Worm (Caenorhabditis elegans) whole organism, L3 larva: ENCODE results near the gene faah-1.

Source experiments
- R02D3.7 ChIP-seq: fragments of 150-350 bp; optimal IDR thresholded peaks from 2 replicates; lab custom pipeline; 2014; ENCODE audit warnings: missing biosample characterization, missing genetic modification characterization
- ZK546.5 ChIP-seq: sonication (generic microtip); optimal IDR thresholded peaks from 2 replicates; lab custom pipeline; 2017; ENCODE audit warnings: missing biosample characterization, missing genetic modification characterization
- aly-2 ChIP-seq: fragments of 150-350 bp; optimal IDR thresholded peaks from 2 replicates; lab custom pipeline; 2014; ENCODE audit warnings: missing biosample characterization, missing genetic modification characterization
- ama-1 ChIP-seq: fragments of 150-350 bp; optimal IDR thresholded peaks from 2 replicates; lab custom pipeline; 2018
- ceh-16 ChIP-seq: sonication (generic microtip); optimal IDR thresholded peaks from 2 replicates; lab custom pipeline; 2017; ENCODE audit warnings: missing biosample characterization, missing genetic modification characterization
- ceh-28 ChIP-seq: fragments of 150-350 bp; optimal IDR thresholded peaks from 2 replicates; lab custom pipeline; 2014; ENCODE audit warnings: missing biosample characterization, missing genetic modification reagents, missing genetic modification characterization
- ceh-82 ChIP-seq: fragments of 150-350 bp; optimal IDR thresholded peaks from 2 replicates; lab custom pipeline; 2014; ENCODE audit warnings: missing biosample characterization, missing genetic modification characterization
- ceh-9 ChIP-seq: sonication (generic microtip); optimal IDR thresholded peaks from 2 replicates; lab custom pipeline; 2018; ENCODE audit warnings: missing biosample characterization, missing genetic modification characterization
- egl-27 ChIP-seq: sonication (generic microtip); optimal IDR thresholded peaks from 4 replicates; lab custom pipeline; 2017; ENCODE audit warnings: missing biosample characterization, missing genetic modification reagents, missing genetic modification characterization
- elt-1 ChIP-seq: fragments of 150-350 bp; optimal IDR thresholded peaks from 2 replicates; lab custom pipeline; 2014; ENCODE audit warnings: missing biosample characterization, missing genetic modification characterization
- elt-3 ChIP-seq, 3 experiments: fragments of 150-350 bp in 1 of 3; sonication (generic microtip) in 2 of 3; optimal IDR thresholded peaks; 2 replicates in 2 of 3; 4 replicates in 1 of 3; lab custom pipeline; 2014 to 2017; ENCODE audit warnings: missing biosample characterization in 3 of 3, missing genetic modification characterization in 3 of 3
- eor-1 ChIP-seq, 2 experiments: fragments of 150-350 bp; optimal IDR thresholded peaks; 2 replicates each; lab custom pipeline; 2014 to 2018; ENCODE audit warnings: missing biosample characterization in 2 of 2, missing genetic modification characterization in 2 of 2
- fkh-10 ChIP-seq: sonication (generic microtip); optimal IDR thresholded peaks from 2 replicates; lab custom pipeline; 2017; ENCODE audit warnings: missing biosample characterization, missing genetic modification reagents, missing genetic modification characterization
- fkh-2 ChIP-seq: fragments of 150-350 bp; optimal IDR thresholded peaks from 2 replicates; lab custom pipeline; 2014; ENCODE audit warnings: missing biosample characterization, missing genetic modification reagents, missing genetic modification characterization
- fos-1 ChIP-seq: fragments of 150-350 bp; optimal IDR thresholded peaks from 2 replicates; lab custom pipeline; 2014; ENCODE audit warnings: missing biosample characterization, missing genetic modification characterization
- hmg-11 ChIP-seq: sonication (generic microtip); optimal IDR thresholded peaks from 2 replicates; lab custom pipeline; 2016; ENCODE audit warnings: missing genetic modification characterization, missing compliant biosample characterization
- jun-1 ChIP-seq: fragments of 150-350 bp; optimal IDR thresholded peaks from 2 replicates; lab custom pipeline; 2014; ENCODE audit warnings: missing biosample characterization, missing genetic modification reagents, missing genetic modification characterization
- lin-15B ChIP-seq: fragments of 150-350 bp; optimal IDR thresholded peaks from 2 replicates; lab custom pipeline; 2014; ENCODE audit warnings: missing biosample characterization, missing genetic modification characterization
- lin-39 ChIP-seq: fragments of 150-350 bp; optimal IDR thresholded peaks from 2 replicates; lab custom pipeline; 2018; ENCODE audit warnings: missing biosample characterization, missing genetic modification reagents, missing genetic modification characterization
- lsy-12 ChIP-seq: sonication (generic microtip); optimal IDR thresholded peaks from 2 replicates; lab custom pipeline; 2016; ENCODE audit warnings: mild to moderate bottlenecking, missing genetic modification characterization, missing compliant biosample characterization
- mdl-1 ChIP-seq: fragments of 150-350 bp; optimal IDR thresholded peaks from 2 replicates; lab custom pipeline; 2014; ENCODE audit warnings: missing biosample characterization, missing genetic modification characterization
- nfya-1 ChIP-seq: sonication (generic microtip); optimal IDR thresholded peaks from 2 replicates; lab custom pipeline; 2017; ENCODE audit warnings: missing genetic modification characterization, mild to moderate bottlenecking, missing compliant biosample characterization, antibody characterized with exemption, moderate library complexity; ENCODE audit not compliant: insufficient read depth
- nhr-11 ChIP-seq: fragments of 150-350 bp; optimal IDR thresholded peaks from 2 replicates; lab custom pipeline; 2014; ENCODE audit warnings: missing biosample characterization, missing genetic modification characterization
- nhr-237 ChIP-seq: fragments of 150-350 bp; optimal IDR thresholded peaks from 2 replicates; lab custom pipeline; 2014; ENCODE audit warnings: missing biosample characterization, missing genetic modification characterization
- nhr-25 ChIP-seq: sonication (generic microtip); optimal IDR thresholded peaks from 2 replicates; lab custom pipeline; 2017; ENCODE audit warnings: missing biosample characterization, missing genetic modification characterization
- nhr-28 ChIP-seq: fragments of 150-350 bp; optimal IDR thresholded peaks from 2 replicates; lab custom pipeline; 2014; ENCODE audit warnings: missing biosample characterization, missing genetic modification characterization
- nhr-77 ChIP-seq: fragments of 150-350 bp; optimal IDR thresholded peaks from 2 replicates; lab custom pipeline; 2014; ENCODE audit warnings: missing biosample characterization, missing genetic modification characterization
- pha-4 ChIP-seq: fragments of 150-350 bp; optimal IDR thresholded peaks from 2 replicates; lab custom pipeline; 2014; ENCODE audit warnings: missing biosample characterization, missing genetic modification reagents, missing genetic modification characterization
- pqm-1 ChIP-seq: fragments of 150-350 bp; optimal IDR thresholded peaks from 2 replicates; lab custom pipeline; 2017; ENCODE audit warnings: missing biosample characterization, missing genetic modification characterization, inconsistent platforms
- sea-2 ChIP-seq: fragments of 150-350 bp; sonication (generic microtip); optimal IDR thresholded peaks from 4 replicates; lab custom pipeline; 2014; ENCODE audit warnings: missing biosample characterization, missing genetic modification reagents, missing genetic modification characterization
- skn-1 ChIP-seq: fragments of 150-350 bp; optimal IDR thresholded peaks from 2 replicates; lab custom pipeline; 2014; ENCODE audit warnings: missing biosample characterization, missing genetic modification characterization
- snpc-4 ChIP-seq: fragments of 150-350 bp; optimal IDR thresholded peaks from 2 replicates; lab custom pipeline; 2014; ENCODE audit warnings: missing biosample characterization, missing genetic modification characterization
- tbx-2 ChIP-seq: sonication (generic microtip); optimal IDR thresholded peaks from 2 replicates; lab custom pipeline; 2016; ENCODE audit warnings: mild to moderate bottlenecking, missing genetic modification characterization, missing compliant biosample characterization
- unc-39 ChIP-seq: sonication (generic microtip); optimal IDR thresholded peaks from 4 replicates; lab custom pipeline; 2017; ENCODE audit warnings: missing biosample characterization, missing genetic modification characterization
- unc-62 ChIP-seq: fragments of 150-350 bp; sonication (generic microtip); optimal IDR thresholded peaks from 4 replicates; lab custom pipeline; 2014; ENCODE audit warnings: missing biosample characterization, missing genetic modification reagents, missing genetic modification characterization
- zag-1 ChIP-seq: fragments of 150-350 bp; optimal IDR thresholded peaks from 2 replicates; lab custom pipeline; 2014; ENCODE audit warnings: missing biosample characterization, missing genetic modification characterization
- ztf-11 ChIP-seq: fragments of 150-350 bp; optimal IDR thresholded peaks from 2 replicates; lab custom pipeline; 2014; ENCODE audit warnings: missing biosample characterization, missing genetic modification characterization
- ztf-4 ChIP-seq: fragments of 150-350 bp; optimal IDR thresholded peaks from 2 replicates; lab custom pipeline; 2014; ENCODE audit warnings: missing biosample characterization, missing genetic modification characterization

Gene faah-1

ce11 chrIV:8182566-8182965, 23.4 kb downstream of the faah-1 start:
- TF ChIP-seq lsy-12, result peak; percentile 15
- TF ChIP-seq lin-39 (tag; lab: Kevin White, UChicago), result peak; percentile 26
- TF ChIP-seq eor-1 (tag; optimal IDR thresholded peaks at IDR 0.05; lab: Kevin White, UChicago), result no peak
- TF ChIP-seq, all 47 proteins: peak for 2

- TF ChIP-seq jun-1 (tag; lab: Kevin White, UChicago), result no peak
- no peak for TF ChIP-seq fos-1
- no peak for TF ChIP-seq pha-4
- peak; percentile 48 for TF ChIP-seq lin-39 (tag; lab: Kevin White, UChicago)
- TF ChIP-seq tbx-2 (tag; lab: Kevin White, UChicago), result peak; percentile 20
- no peak for TF ChIP-seq elt-1 (tag; lab: Kevin White, UChicago)
- TF ChIP-seq ztf-11 (tag; lab: Kevin White, UChicago), result no peak
- no peak for TF ChIP-seq unc-39 (tag; lab: Kevin White, UChicago)
- no peak for TF ChIP-seq eor-1 (tag; optimal IDR thresholded peaks at IDR 0.05; lab: Kevin White, UChicago)
- no peak for TF ChIP-seq nhr-77
- TF ChIP-seq ZK546.5, result no peak
- TF ChIP-seq nhr-28, result no peak
- TF ChIP-seq ceh-28, result no peak
- no peak for TF ChIP-seq elt-3 (tag; optimal IDR thresholded peaks at IDR 0.05; lab: Kevin White, UChicago)
- no peak for TF ChIP-seq zag-1 (tag; lab: Kevin White, UChicago)
- peak; percentile 17 for TF ChIP-seq snpc-4
- TF ChIP-seq nhr-237, result no peak
- no peak for TF ChIP-seq ceh-82 (tag; lab: Kevin White, UChicago)
- no peak for TF ChIP-seq aly-2 (tag; lab: Kevin White, UChicago)
- TF ChIP-seq nhr-11, result peak; percentile 28
- TF ChIP-seq nhr-25 (tag; lab: Kevin White, UChicago), result no peak
- peak; percentile 68 for TF ChIP-seq fkh-10 (GFP tag; lab: Kevin White, UChicago)
- no peak for TF ChIP-seq pqm-1 (tag; lab: Kevin White, UChicago)
- peak; percentile 90 for TF ChIP-seq hmg-11 (tag; lab: Kevin White, UChicago)
- peak; percentile 85 for TF ChIP-seq nfya-1 (tag; lab: Kevin White, UChicago)
- no peak for TF ChIP-seq sea-2
- TF ChIP-seq ztf-4, result no peak
- no peak for TF ChIP-seq unc-62 (GFP tag; lab: Kevin White, UChicago)
- no peak for TF ChIP-seq skn-1 (tag; lab: Kevin White, UChicago)
- TF ChIP-seq ama-1 (lab: Kevin White, UChicago), result no peak
- TF ChIP-seq fkh-2 (tag; lab: Kevin White, UChicago), result no peak
- no peak for TF ChIP-seq mdl-1
Measured at ce11 chrIV:8183313-8183712, 24.1 kb downstream of the faah-1 start.

- no peak for TF ChIP-seq unc-62 (GFP tag; lab: Kevin White, UChicago)
- TF ChIP-seq zag-1 (tag; lab: Kevin White, UChicago), result no peak
- no peak for TF ChIP-seq nhr-25 (tag; lab: Kevin White, UChicago)
- no peak for TF ChIP-seq R02D3.7 (tag; lab: Kevin White, UChicago)
- TF ChIP-seq mdl-1, result no peak
- no peak for TF ChIP-seq ceh-16 (tag; lab: Kevin White, UChicago)
- no peak for TF ChIP-seq lin-39 (tag; lab: Kevin White, UChicago)
Measured at ce11 chrIV:8188421-8189112, 29.4 kb downstream of the faah-1 start.

DNA sequence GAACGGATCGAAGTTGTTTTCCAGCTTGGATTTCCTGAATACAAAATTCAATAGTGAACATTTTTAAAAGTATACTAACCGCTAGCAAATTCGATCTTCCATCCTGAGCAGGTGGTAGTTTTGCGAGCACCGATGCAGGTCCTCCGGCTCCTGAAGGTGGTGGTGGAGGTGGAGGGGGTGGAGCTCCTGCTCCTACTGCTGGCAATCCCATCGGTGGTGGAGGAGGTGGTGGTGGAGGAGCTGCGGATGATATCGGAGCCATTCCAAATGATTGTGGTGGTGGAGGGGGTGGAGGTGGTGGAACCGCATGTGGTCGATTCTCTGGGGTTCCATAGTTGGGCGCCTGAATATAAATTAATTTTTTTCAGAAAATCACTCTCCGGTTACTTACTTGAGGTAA, 30.5 kb downstream of the faah-1 start:
- TF ChIP-seq ama-1 (lab: Kevin White, UChicago), result no peak
- no peak for TF ChIP-seq aly-2 (tag; lab: Kevin White, UChicago)
- no peak for TF ChIP-seq ceh-9 (tag; lab: Kevin White, UChicago)
- TF ChIP-seq eor-1 (tag; optimal IDR thresholded peaks at IDR 0.05; lab: Kevin White, UChicago), result no peak
- TF ChIP-seq nhr-77, result no peak
- no peak for TF ChIP-seq elt-3 (tag; optimal IDR thresholded peaks at IDR 0.05; lab: Kevin White, UChicago)
- TF ChIP-seq lsy-12, result no peak
- TF ChIP-seq nhr-11, result no peak
- TF ChIP-seq lin-15B, result no peak
- no peak for TF ChIP-seq mdl-1
- no peak for TF ChIP-seq egl-27 (tag; lab: Kevin White, UChicago)
